Worm (Caenorhabditis elegans) whole organism, young adult: ENCODE results near the gene cyp-13B2.
A peak's percentile ranks its signal among the peaks of the same experiment; 100 is the strongest.

Source experiments
- F10E7.11 ChIP-seq: sonication (generic microtip); optimal IDR thresholded peaks from 2 replicates; lab custom pipeline; 2017; ENCODE audit warnings: mild to moderate bottlenecking, missing genetic modification characterization, moderate library complexity, missing compliant biosample characterization
- T07F8.4 ChIP-seq: sonication (generic microtip); optimal IDR thresholded peaks from 2 replicates; lab custom pipeline; 2016; ENCODE audit warnings: mild to moderate bottlenecking, missing genetic modification characterization, moderate library complexity, missing compliant biosample characterization
- cebp-1 ChIP-seq, 2 experiments: fragments of 200-800 bp in 1 of 2; sonication (Bioruptor generic) in 1 of 2; sonication (generic microtip) in 1 of 2; IDR thresholded peaks in 1 of 2; optimal IDR thresholded peaks in 1 of 2; 2 replicates each; pipeline versions ENCODE4 v1.3.6 to Lab custom; 2017 to 2022; ENCODE audit warnings: missing compliant biosample characterization in 2 of 2, missing genetic modification characterization in 2 of 2, mild to moderate bottlenecking in 1 of 2, missing genetic modification reagents in 1 of 2, moderate library complexity in 1 of 2
- ceh-91 ChIP-seq: fragments of 200-800 bp; sonication (Bioruptor generic); IDR thresholded peaks from 2 replicates; pipeline ENCODE4 v1.3.6; 2022; ENCODE audit warnings: missing genetic modification reagents, missing genetic modification characterization, missing compliant biosample characterization
- dpff-1 ChIP-seq: sonication (generic microtip); optimal IDR thresholded peaks from 2 replicates; lab custom pipeline; 2017; ENCODE audit warnings: mild to moderate bottlenecking, missing genetic modification characterization, missing compliant biosample characterization
- egl-44 ChIP-seq: fragments of 200-800 bp; sonication (Bioruptor generic); IDR thresholded peaks from 2 replicates; pipeline ENCODE4 v1.3.6; 2022; ENCODE audit warnings: missing genetic modification reagents, missing genetic modification characterization, missing compliant biosample characterization
- lsy-27 ChIP-seq: sonication (generic microtip); optimal IDR thresholded peaks from 2 replicates; lab custom pipeline; 2017; ENCODE audit warnings: missing genetic modification characterization, mild to moderate bottlenecking, missing compliant biosample characterization, antibody characterized with exemption, missing genotype, borderline replicate concordance; ENCODE audit not compliant: insufficient read depth
- mel-28 ChIP-seq: sonication (generic microtip); optimal IDR thresholded peaks from 2 replicates; lab custom pipeline; 2016; ENCODE audit warnings: borderline replicate concordance, mild to moderate bottlenecking, missing genetic modification characterization, missing compliant biosample characterization
- ztf-6 ChIP-seq: fragments of 200-800 bp; sonication (Bioruptor generic); IDR thresholded peaks from 2 replicates; pipeline ENCODE4 v1.3.6; 2022; ENCODE audit warnings: missing genetic modification reagents, missing genetic modification characterization, missing compliant biosample characterization

ce11 chrX:14214520-14215023 lies 10.8 kb upstream of the cyp-13B2 start, which contains the start of gene K06G5.1:
- TF ChIP-seq ceh-91 (GFP tag; lab: Robert Waterston, UW) = no peak
- no peak for TF ChIP-seq ztf-6 (GFP tag; lab: Robert Waterston, UW)
- no peak for TF ChIP-seq egl-44
- TF ChIP-seq T07F8.4 (tag; lab: Kevin White, UChicago) = no peak
- TF ChIP-seq mel-28 = no peak
- no peak for TF ChIP-seq lsy-27 (tag; lab: Kevin White, UChicago)
- no peak for TF ChIP-seq cebp-1 (GFP tag; IDR thresholded peaks at IDR 0.05; lab: Robert Waterston, UW)
- peak; percentile 64 for TF ChIP-seq cebp-1 (tag; optimal IDR thresholded peaks at IDR 0.05; lab: Kevin White, UChicago)
- no peak for TF ChIP-seq F10E7.11
- TF ChIP-seq dpff-1 (tag; lab: Kevin White, UChicago) = no peak
